Fruit fly (Drosophila melanogaster) whole organism, embryonic: Measurements from ENCODE around the gene CRAT.
A peak's percentile ranks its signal among the peaks of the same experiment; 100 is the strongest.

Source experiments
- CG11247 ChIP-seq: fragments of 200-800 bp; sonication (Bioruptor generic); IDR thresholded peaks from 2 replicates; pipeline ENCODE4 v1.3.6; 2022; ENCODE audit warnings: missing biosample characterization, missing genetic modification characterization
- CG13296 ChIP-seq: fragments of 200-800 bp; sonication (Bioruptor generic); optimal IDR thresholded peaks from 3 replicates; lab custom pipeline; 2018; ENCODE audit warnings: missing biosample characterization, mild to moderate bottlenecking, missing genetic modification characterization
- CG14860 ChIP-seq: fragments of 200-800 bp; sonication (Bioruptor generic); IDR thresholded peaks from 3 replicates; pipeline ENCODE4 v1.3.6; 2022; ENCODE audit warnings: missing biosample characterization, missing genetic modification characterization; ENCODE audit not compliant: partially characterized antibody
- CG15073 ChIP-seq: fragments of 200-800 bp; sonication (Bioruptor generic); optimal IDR thresholded peaks from 2 replicates; lab custom pipeline; 2016; ENCODE audit warnings: missing biosample characterization, missing genetic modification characterization
- CG1602 ChIP-seq: fragments of 200-800 bp; sonication (Bioruptor generic); optimal IDR thresholded peaks from 3 replicates; lab custom pipeline; 2016; ENCODE audit warnings: missing biosample characterization, missing genetic modification characterization
- CG18619 ChIP-seq: fragments of 200-800 bp; sonication (Bioruptor generic); optimal IDR thresholded peaks from 3 replicates; lab custom pipeline; 2017; ENCODE audit warnings: missing biosample characterization, mild to moderate bottlenecking, missing genetic modification characterization
- CG31365 ChIP-seq: fragments of 200-800 bp; sonication (Bioruptor generic); optimal IDR thresholded peaks from 2 replicates; lab custom pipeline; 2018; ENCODE audit warnings: missing biosample characterization, mild to moderate bottlenecking, missing genetic modification characterization
- CG31388 ChIP-seq: fragments of 200-800 bp; sonication (Bioruptor generic); optimal IDR thresholded peaks from 2 replicates; lab custom pipeline; 2016; ENCODE audit warnings: missing biosample characterization, missing genetic modification characterization
- CG34422 ChIP-seq: fragments of 200-800 bp; sonication (Bioruptor generic); IDR thresholded peaks from 3 replicates; pipeline ENCODE4 v1.3.6; 2022; ENCODE audit warnings: missing biosample characterization, missing genetic modification characterization
- CG4282 ChIP-seq: fragments of 200-800 bp; sonication (Bioruptor generic); optimal IDR thresholded peaks from 2 replicates; lab custom pipeline; 2016; ENCODE audit warnings: missing biosample characterization, missing genetic modification characterization
- CG5180 ChIP-seq: fragments of 200-800 bp; sonication (Bioruptor generic); optimal IDR thresholded peaks from 3 replicates; lab custom pipeline; 2017; ENCODE audit warnings: missing biosample characterization, missing genetic modification characterization, mild to moderate bottlenecking, moderate library complexity, missing genetic modification reagents
- CG5953 ChIP-seq: fragments of 200-800 bp; sonication (Bioruptor generic); IDR thresholded peaks from 2 replicates; pipeline ENCODE4 v1.3.6; 2022; ENCODE audit warnings: missing biosample characterization, missing genetic modification characterization
- CG6854 ChIP-seq: fragments of 200-800 bp; sonication (Bioruptor generic); optimal IDR thresholded peaks from 3 replicates; lab custom pipeline; 2017; ENCODE audit warnings: missing biosample characterization, mild to moderate bottlenecking, missing genetic modification characterization
- CG7839 ChIP-seq: fragments of 200-800 bp; sonication (Bioruptor generic); optimal IDR thresholded peaks from 3 replicates; lab custom pipeline; 2018; ENCODE audit warnings: missing biosample characterization, mild to moderate bottlenecking, missing genetic modification characterization, moderate library complexity
- CG8478 ChIP-seq: fragments of >200 bp; optimal IDR thresholded peaks from 2 replicates; lab custom pipeline; 2018
- CG8765 ChIP-seq: fragments of 200-800 bp; sonication (Bioruptor generic); IDR thresholded peaks from 2 replicates; pipeline ENCODE4 v1.3.6; 2022; ENCODE audit warnings: missing biosample characterization, missing genetic modification characterization
- CG8944 ChIP-seq: fragments of 200-800 bp; sonication (Bioruptor generic); optimal IDR thresholded peaks from 3 replicates; lab custom pipeline; 2016; ENCODE audit warnings: missing biosample characterization, missing genetic modification characterization
- CG9215 ChIP-seq: fragments of 200-800 bp; sonication (Bioruptor generic); IDR thresholded peaks from 2 replicates; pipeline ENCODE4 v1.3.6; 2022; ENCODE audit warnings: missing biosample characterization, missing genetic modification characterization
- CG9437 ChIP-seq: fragments of 200-800 bp; sonication (Bioruptor generic); optimal IDR thresholded peaks from 2 replicates; lab custom pipeline; 2018; ENCODE audit warnings: missing biosample characterization, mild to moderate bottlenecking, missing genetic modification characterization
- CG9876 ChIP-seq: fragments of 200-800 bp; sonication (Bioruptor generic); optimal IDR thresholded peaks from 2 replicates; lab custom pipeline; 2016; ENCODE audit warnings: missing biosample characterization, missing genetic modification characterization
- Doc3 ChIP-seq: fragments of 200-800 bp; sonication (Bioruptor generic); IDR thresholded peaks from 3 replicates; pipeline ENCODE4 v1.3.6; 2022; ENCODE audit warnings: missing biosample characterization, missing genetic modification characterization; ENCODE audit not compliant: partially characterized antibody
- ERR ChIP-seq: fragments of 200-800 bp; sonication (Bioruptor generic); optimal IDR thresholded peaks from 2 replicates; lab custom pipeline; 2016; ENCODE audit warnings: missing biosample characterization, missing genetic modification characterization
- H2.0 ChIP-seq: fragments of 200-800 bp; sonication (Bioruptor generic); IDR thresholded peaks from 2 replicates; pipeline ENCODE4 v1.3.6; 2022; ENCODE audit warnings: missing biosample characterization, missing genetic modification characterization
- HLH4C ChIP-seq: fragments of 200-800 bp; sonication (Bioruptor generic); IDR thresholded peaks from 3 replicates; pipeline ENCODE4 v1.3.6; 2022; ENCODE audit warnings: missing biosample characterization, missing genetic modification characterization; ENCODE audit not compliant: partially characterized antibody
- HmgD ChIP-seq: fragments of 200-800 bp; sonication (Bioruptor generic); optimal IDR thresholded peaks from 3 replicates; lab custom pipeline; 2016; ENCODE audit warnings: missing biosample characterization, missing genetic modification characterization
- Lim3 ChIP-seq: fragments of 200-800 bp; sonication (Bioruptor generic); IDR thresholded peaks from 2 replicates; pipeline ENCODE4 v1.3.6; 2022; ENCODE audit warnings: missing biosample characterization, missing genetic modification characterization
- MESR4 ChIP-seq: fragments of 200-800 bp; sonication (Bioruptor generic); optimal IDR thresholded peaks from 2 replicates; lab custom pipeline; 2018; ENCODE audit warnings: missing biosample characterization, mild to moderate bottlenecking, missing genetic modification characterization, moderate library complexity
- Vsx1 ChIP-seq: fragments of 200-800 bp; sonication (Bioruptor generic); optimal IDR thresholded peaks from 2 replicates; lab custom pipeline; 2017; ENCODE audit warnings: missing biosample characterization, mild to moderate bottlenecking, missing genetic modification characterization, missing genetic modification reagents
- ac ChIP-seq: fragments of 200-800 bp; sonication (Bioruptor generic); optimal IDR thresholded peaks from 3 replicates; lab custom pipeline; 2017; ENCODE audit warnings: missing biosample characterization, mild to moderate bottlenecking, missing genetic modification characterization
- amos ChIP-seq: fragments of 200-800 bp; sonication (Bioruptor generic); IDR thresholded peaks from 2 replicates; pipeline ENCODE4 v1.3.6; 2022; ENCODE audit warnings: missing biosample characterization, missing genetic modification characterization; ENCODE audit not compliant: partially characterized antibody
- az2 ChIP-seq: fragments of 200-800 bp; sonication (Bioruptor generic); optimal IDR thresholded peaks from 3 replicates; lab custom pipeline; 2016; ENCODE audit warnings: missing biosample characterization, missing genetic modification characterization
- dati ChIP-seq: fragments of 200-800 bp; sonication (Bioruptor generic); IDR thresholded peaks from 2 replicates; pipeline ENCODE4 v1.3.6; 2022; ENCODE audit warnings: missing biosample characterization, missing genetic modification characterization
- dmrt99B ChIP-seq: fragments of 200-800 bp; sonication (Bioruptor generic); optimal IDR thresholded peaks from 2 replicates; lab custom pipeline; 2018; ENCODE audit warnings: missing biosample characterization, mild to moderate bottlenecking, missing genetic modification characterization, moderate library complexity
- dysf ChIP-seq: fragments of 200-800 bp; sonication (Bioruptor generic); IDR thresholded peaks from 3 replicates; pipeline ENCODE4 v1.3.6; 2022; ENCODE audit warnings: missing biosample characterization, missing genetic modification characterization
- esg ChIP-seq: fragments of 200-800 bp; sonication (Bioruptor generic); conservative IDR thresholded peaks from 2 replicates; pipeline ENCODE4 v1.3.6; 2022; ENCODE audit warnings: missing biosample characterization, missing genetic modification characterization
- eve ChIP-seq, 2 experiments: fragments of >200 bp; optimal IDR thresholded peaks; 2 replicates each; lab custom pipeline; 2017; ENCODE audit warnings: missing biosample characterization in 2 of 2, missing genetic modification characterization in 2 of 2
- exex ChIP-seq: fragments of 200-800 bp; sonication (Bioruptor generic); optimal IDR thresholded peaks from 4 replicates; lab custom pipeline; 2018; ENCODE audit warnings: missing biosample characterization, mild to moderate bottlenecking, missing genetic modification characterization, moderate library complexity
- fd3F ChIP-seq: fragments of 200-800 bp; sonication (Bioruptor generic); optimal IDR thresholded peaks from 2 replicates; lab custom pipeline; 2018; ENCODE audit warnings: missing biosample characterization, mild to moderate bottlenecking, missing genetic modification characterization, moderate library complexity
- gt ChIP-seq: fragments of 200-800 bp; sonication (Bioruptor generic); IDR thresholded peaks from 2 replicates; pipeline ENCODE4 v1.3.6; 2022; ENCODE audit warnings: missing biosample characterization, missing genetic modification characterization
- ind ChIP-seq: fragments of 200-800 bp; sonication (Bioruptor generic); optimal IDR thresholded peaks from 3 replicates; lab custom pipeline; 2016; ENCODE audit warnings: missing biosample characterization, missing genetic modification characterization
- kni ChIP-seq: fragments of 200-800 bp; sonication (Bioruptor generic); optimal IDR thresholded peaks from 3 replicates; lab custom pipeline; 2017; ENCODE audit warnings: mild to moderate bottlenecking, missing biosample characterization, missing genetic modification reagents, missing genetic modification characterization
- onecut ChIP-seq: fragments of 200-800 bp; sonication (Bioruptor generic); IDR thresholded peaks from 2 replicates; pipeline ENCODE4 v1.3.6; 2022; ENCODE audit warnings: missing biosample characterization, missing genetic modification characterization
- peb ChIP-seq: fragments of 200-800 bp; sonication (Bioruptor generic); IDR thresholded peaks from 2 replicates; pipeline ENCODE4 v1.3.6; 2022; ENCODE audit warnings: missing biosample characterization, missing genetic modification characterization
- pita ChIP-seq: fragments of 200-800 bp; sonication (Bioruptor generic); optimal IDR thresholded peaks from 2 replicates; lab custom pipeline; 2017; ENCODE audit warnings: missing biosample characterization, mild to moderate bottlenecking, missing genetic modification characterization
- prd ChIP-seq, 3 experiments: fragments of >200 bp in 2 of 3; fragments of 200-800 bp in 1 of 3; sonication (Bioruptor generic) in 1 of 3; optimal IDR thresholded peaks in 2 of 3; IDR thresholded peaks in 1 of 3; 2 replicates in 2 of 3; 3 replicates in 1 of 3; pipeline versions ENCODE4 v1.3.6 to Lab custom; 2017 to 2022; ENCODE audit warnings: missing biosample characterization in 1 of 3, missing genetic modification characterization in 1 of 3
- pros ChIP-seq: fragments of 200-800 bp; sonication (Bioruptor generic); optimal IDR thresholded peaks from 3 replicates; lab custom pipeline; 2019; ENCODE audit warnings: missing biosample characterization, mild to moderate bottlenecking, missing genetic modification characterization, moderate library complexity
- sim ChIP-seq: fragments of 200-800 bp; sonication (Bioruptor generic); IDR thresholded peaks from 2 replicates; pipeline ENCODE4 v1.3.6; 2022; ENCODE audit warnings: missing biosample characterization, missing genetic modification characterization
- sna ChIP-seq: fragments of 200-800 bp; sonication (Bioruptor generic); IDR thresholded peaks from 2 replicates; pipeline ENCODE4 v1.3.6; 2022; ENCODE audit warnings: missing biosample characterization, missing genetic modification characterization; ENCODE audit not compliant: partially characterized antibody
- toy ChIP-seq: fragments of 200-800 bp; sonication (Bioruptor generic); IDR thresholded peaks from 2 replicates; pipeline ENCODE4 v1.3.6; 2022; ENCODE audit warnings: missing biosample characterization, missing genetic modification characterization
- wor ChIP-seq: fragments of 200-800 bp; sonication (Bioruptor generic); IDR thresholded peaks from 2 replicates; pipeline ENCODE4 v1.3.6; 2022; ENCODE audit warnings: missing biosample characterization, missing genetic modification characterization
- yki ChIP-seq: fragments of >200 bp; optimal IDR thresholded peaks from 3 replicates; lab custom pipeline; 2018
- zen ChIP-seq: fragments of 200-800 bp; sonication (Bioruptor generic); optimal IDR thresholded peaks from 3 replicates; lab custom pipeline; 2018; ENCODE audit warnings: missing biosample characterization, mild to moderate bottlenecking, missing genetic modification characterization, moderate library complexity

CRAT gene

dm6 chr3R:6406566-6407098, 30.8 kb upstream of the CRAT start, which contains the start of gene gpp (continued):
- TF ChIP-seq HLH4C (GFP tag; lab: Robert Waterston, UW) (no peak), CG9876 (GFP tag; lab: Kevin White, UChicago) (no peak), sim (GFP tag; lab: Robert Waterston, UW) (no peak), CG31388 (GFP tag; lab: Kevin White, UChicago) (no peak), CG8944 (GFP tag; lab: Kevin White, UChicago) (no peak), az2 (GFP tag; lab: Kevin White, UChicago) (no peak), pros (no peak), CG9215 (GFP tag; lab: Robert Waterston, UW) (no peak), exex (tag; lab: Kevin White, UChicago) (no peak), gt (GFP tag; lab: Robert Waterston, UW) (no peak), CG31365 (tag; lab: Kevin White, UChicago) (no peak), CG11247 (GFP tag; lab: Robert Waterston, UW) (no peak), dmrt99B (tag; lab: Kevin White, UChicago) (no peak), HmgD (GFP tag; lab: Kevin White, UChicago) (peak; percentile 18), prd (optimal IDR thresholded peaks at IDR 0.05; lab: Kevin White, UChicago) (no peak), prd (GFP tag; IDR thresholded peaks at IDR 0.05; lab: Robert Waterston, UW) (no peak), ac (GFP tag; lab: Kevin White, UChicago) (no peak), ERR (no peak), Doc3 (GFP tag; lab: Robert Waterston, UW) (no peak), pita (GFP tag; lab: Kevin White, UChicago) (no peak), esg (GFP tag; lab: Robert Waterston, UW) (no peak), CG13296 (GFP tag; lab: Kevin White, UChicago) (peak; percentile 31), CG1602 (GFP tag; lab: Kevin White, UChicago) (no peak), peb (GFP tag; lab: Robert Waterston, UW) (no peak), CG18619 (GFP tag; lab: Kevin White, UChicago) (no peak), zen (tag; lab: Kevin White, UChicago) (peak; percentile 26), CG7839 (tag; lab: Kevin White, UChicago) (no peak), Vsx1 (GFP tag; lab: Kevin White, UChicago) (no peak), CG8478 (lab: Kevin White, UChicago) (no peak), H2.0 (GFP tag; lab: Robert Waterston, UW) (no peak), toy (GFP tag; lab: Robert Waterston, UW) (no peak), fd3F (GFP tag; lab: Kevin White, UChicago) (no peak), onecut (GFP tag; lab: Robert Waterston, UW) (no peak), CG4282 (GFP tag; lab: Kevin White, UChicago) (no peak), amos (no peak), Lim3 (GFP tag; lab: Robert Waterston, UW) (no peak), CG9437 (GFP tag; lab: Kevin White, UChicago) (peak; percentile 23), eve (GFP tag; optimal IDR thresholded peaks at IDR 0.05; lab: Kevin White, UChicago) (peak in 1 of 2 experiments; percentile 80), CG5953 (GFP tag; lab: Robert Waterston, UW) (no peak), yki (lab: Kevin White, UChicago) (no peak), ind (GFP tag; lab: Kevin White, UChicago) (no peak), CG5180 (GFP tag; lab: Kevin White, UChicago) (no peak), CG6854 (no peak), CG34422 (GFP tag; lab: Robert Waterston, UW) (no peak), CG8765 (no peak), CG14860 (no peak), kni (no peak), wor (GFP tag; lab: Robert Waterston, UW) (no peak), CG15073 (GFP tag; lab: Kevin White, UChicago) (no peak), MESR4 (peak; percentile 59), sna (no peak), dysf (GFP tag; lab: Robert Waterston, UW) (no peak), dati (GFP tag; lab: Robert Waterston, UW) (no peak)
